Worm (Caenorhabditis elegans) whole organism, young adult: ENCODE measurements around the gene oac-2.

Experiments
- ztf-18 ChIP-seq: sonication (generic microtip); optimal IDR thresholded peaks from 2 replicates; lab custom pipeline; 2016; ENCODE audit warnings: missing genotype, mild to moderate bottlenecking, missing genetic modification characterization, missing compliant biosample characterization
- ztf-28 ChIP-seq: fragments of 200-800 bp; sonication (Bioruptor generic); IDR thresholded peaks from 2 replicates; pipeline ENCODE4 v1.3.6; 2022; ENCODE audit warnings: missing genetic modification reagents, missing genetic modification characterization, missing compliant biosample characterization

DNA sequence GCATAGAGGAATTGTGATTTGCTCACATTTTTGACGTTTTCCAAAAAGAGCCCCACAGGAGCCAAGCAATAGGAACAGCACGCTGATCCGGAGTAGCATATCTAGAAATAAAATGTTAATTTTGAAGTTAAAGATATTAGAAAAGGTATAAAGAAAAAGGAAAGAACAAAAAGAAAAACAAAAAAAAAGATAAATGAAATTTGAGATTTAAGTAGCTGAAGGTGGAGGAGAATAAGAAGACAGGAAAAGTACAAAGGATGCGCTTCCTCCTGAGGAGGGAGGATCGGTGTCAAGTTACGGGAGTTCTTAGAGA is 30.2 kb downstream of the oac-2 start, which contains the start of gene cfz-2:
- TF ChIP-seq ztf-28 (GFP tag; lab: Robert Waterston, UW) = no peak
- TF ChIP-seq ztf-18 (tag; lab: Kevin White, UChicago) = no peak
